Worm (Caenorhabditis elegans): Measurements from ENCODE around the gene clec-61.

The clec-61 gene

ce11 chrII:10449707-10450106, 40.6 kb downstream of the clec-61 start, which contains the start of gene lin-56:
TSS of gene lin-56 (plus strand) at chrII:10450007.
- TF ChIP-seq blmp-1 (tag; optimal IDR thresholded peaks at IDR 0.05; ENCODE audit: insufficient read depth) (no peak), mab-5 (tag; optimal IDR thresholded peaks at IDR 0.05) (no peak), elt-1 (tag; optimal IDR thresholded peaks at IDR 0.05) (no peak), ztf-4 (tag; optimal IDR thresholded peaks at IDR 0.05) (no peak), nhr-23 (tag; optimal IDR thresholded peaks at IDR 0.05) (no peak), nhr-10 (tag; optimal IDR thresholded peaks at IDR 0.05) (no peak), Y55F3AM.14 (GFP tag; optimal IDR thresholded peaks at IDR 0.05) (no peak)

ce11 chrII:10447348-10448316, 42.7 kb downstream of the clec-61 start, which contains the start of gene ZK673.2:
TSS of gene ZK673.2 (plus strand) at chrII:10448266.
- TF ChIP-seq aly-2 (tag; optimal IDR thresholded peaks at IDR 0.05) = no peak
- TF ChIP-seq nhr-237 (tag; optimal IDR thresholded peaks at IDR 0.05) = no peak
- peak; percentile 6 for TF ChIP-seq ama-1 (optimal IDR thresholded peaks at IDR 0.05)
- no peak for TF ChIP-seq lin-39 (tag; optimal IDR thresholded peaks at IDR 0.05)
- no peak for TF ChIP-seq R02D3.7 (tag; optimal IDR thresholded peaks at IDR 0.05)
- peak; percentile 56 for TF ChIP-seq nhr-129 (tag; optimal IDR thresholded peaks at IDR 0.05)
- no peak for TF ChIP-seq ZK546.5 (tag; optimal IDR thresholded peaks at IDR 0.05)
- TF ChIP-seq F13H6.1 (tag; optimal IDR thresholded peaks at IDR 0.05) = peak; percentile 12
- no peak for TF ChIP-seq peb-1 (tag; optimal IDR thresholded peaks at IDR 0.05)
- TF ChIP-seq mbf-1 (tag; optimal IDR thresholded peaks at IDR 0.05) = no peak
- peak; percentile 32 for TF ChIP-seq C34F6.9 (tag; optimal IDR thresholded peaks at IDR 0.05)
- TF ChIP-seq dmd-4 (tag; optimal IDR thresholded peaks at IDR 0.05) = no peak
- no peak for TF ChIP-seq snpc-4 (tag; optimal IDR thresholded peaks at IDR 0.05)
- TF ChIP-seq elt-1 (tag; optimal IDR thresholded peaks at IDR 0.05) = no peak
- no peak for TF ChIP-seq nhr-11 (tag; optimal IDR thresholded peaks at IDR 0.05)
- no peak for TF ChIP-seq nhr-10 (tag; optimal IDR thresholded peaks at IDR 0.05)
- TF ChIP-seq unc-39 (tag; optimal IDR thresholded peaks at IDR 0.05) = no peak
- no peak for TF ChIP-seq zag-1 (tag; optimal IDR thresholded peaks at IDR 0.05)
- TF ChIP-seq crh-2 (tag; optimal IDR thresholded peaks at IDR 0.05) = peak; percentile 60
- TF ChIP-seq nhr-21 (tag; optimal IDR thresholded peaks at IDR 0.05) = peak; percentile 83
- peak; percentile 88 for TF ChIP-seq nhr-25 (tag; optimal IDR thresholded peaks at IDR 0.05)
- TF ChIP-seq ztf-1 (GFP tag; conservative IDR thresholded peaks at IDR 0.05) = no peak
- peak; percentile 71 for TF ChIP-seq gmeb-1 (tag; optimal IDR thresholded peaks at IDR 0.05)
- TF ChIP-seq sem-4 (tag; optimal IDR thresholded peaks at IDR 0.05) = no peak
- peak; percentile 85 for TF ChIP-seq fos-1 (tag; optimal IDR thresholded peaks at IDR 0.05)
- no peak for TF ChIP-seq ceh-16 (tag; optimal IDR thresholded peaks at IDR 0.05)
- peak in 1 of 2 experiments; percentile 68 for TF ChIP-seq mdl-1 (tag; optimal IDR thresholded peaks at IDR 0.05)
- TF ChIP-seq nhr-23 (tag; optimal IDR thresholded peaks at IDR 0.05) = no peak
- TF ChIP-seq lin-13 (GFP tag; optimal IDR thresholded peaks at IDR 0.05) = no peak
- TF ChIP-seq skn-1 (tag; optimal IDR thresholded peaks at IDR 0.05) = no peak
- no peak for TF ChIP-seq nhr-12 (tag; optimal IDR thresholded peaks at IDR 0.05)
- peak; percentile 45 for TF ChIP-seq blmp-1 (tag; optimal IDR thresholded peaks at IDR 0.05; ENCODE audit: insufficient read depth)
- TF ChIP-seq ceh-82 (tag; optimal IDR thresholded peaks at IDR 0.05) = no peak
- TF ChIP-seq ztf-4 (tag; optimal IDR thresholded peaks at IDR 0.05) = no peak
- TF ChIP-seq ztf-11 (tag; optimal IDR thresholded peaks at IDR 0.05) = no peak
- peak; percentile 62 for TF ChIP-seq sma-3 (GFP tag; optimal IDR thresholded peaks at IDR 0.05)
- no peak for TF ChIP-seq unc-55 (GFP tag; optimal IDR thresholded peaks at IDR 0.05)
- no peak for TF ChIP-seq elt-3 (tag; optimal IDR thresholded peaks at IDR 0.05)
- TF ChIP-seq lsy-2 (tag; optimal IDR thresholded peaks at IDR 0.05) = peak in 1 of 2 experiments; percentile 32
- no peak for TF ChIP-seq nhr-6 (tag; optimal IDR thresholded peaks at IDR 0.05)
- peak; percentile 79 for TF ChIP-seq sma-9 (GFP tag; optimal IDR thresholded peaks at IDR 0.05)
- no peak for TF ChIP-seq sma-9 (tag; optimal IDR thresholded peaks at IDR 0.05)
- no peak for TF ChIP-seq egl-27 (tag; optimal IDR thresholded peaks at IDR 0.05)
- no peak for TF ChIP-seq lin-11 (tag; optimal IDR thresholded peaks at IDR 0.05)
- peak; percentile 55 for TF ChIP-seq Y55F3AM.14 (GFP tag; optimal IDR thresholded peaks at IDR 0.05)
- TF ChIP-seq unc-62 (GFP tag; optimal IDR thresholded peaks at IDR 0.05) = no peak
- no peak for TF ChIP-seq mab-5 (tag; optimal IDR thresholded peaks at IDR 0.05)
- TF ChIP-seq alr-1 (tag; optimal IDR thresholded peaks at IDR 0.05) = no peak
- no peak for TF ChIP-seq nhr-77 (tag; optimal IDR thresholded peaks at IDR 0.05)
